Fruit fly (Drosophila melanogaster): Measurements from ENCODE around the gene Uros2.

DNA sequence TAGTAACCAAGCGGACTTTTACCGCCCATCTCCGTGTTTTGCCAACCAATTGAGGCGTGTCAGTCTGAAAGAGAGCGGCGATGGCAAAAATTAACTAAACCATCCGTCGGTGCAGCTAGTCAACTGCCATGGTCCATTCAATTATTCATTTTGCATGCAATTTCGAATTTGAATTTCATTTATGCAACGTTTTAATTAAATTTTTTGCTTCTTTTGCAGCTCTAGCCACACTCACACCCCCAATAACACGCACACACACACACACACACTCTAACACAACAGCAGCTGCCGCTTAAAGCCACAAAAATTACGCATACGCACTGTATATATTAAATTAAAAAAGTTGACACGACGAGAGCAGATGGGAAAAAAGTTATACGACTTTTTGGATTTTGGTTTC lies 19.4 kb upstream of the Uros2 start:
- no peak for TF ChIP-seq Dif (GFP tag; optimal IDR thresholded peaks at IDR 0.05; ENCODE audit: partially characterized antibody)
- no peak for TF ChIP-seq OdsH (GFP tag; optimal IDR thresholded peaks at IDR 0.05)
- TF ChIP-seq Vsx2 (GFP tag; optimal IDR thresholded peaks at IDR 0.05; ENCODE audit: partially characterized antibody): no peak
- no peak for TF ChIP-seq Abd-B (GFP tag; optimal IDR thresholded peaks at IDR 0.05)
- TF ChIP-seq dmrt93B (GFP tag; optimal IDR thresholded peaks at IDR 0.05): no peak
- no peak for TF ChIP-seq Myc (optimal IDR thresholded peaks at IDR 0.05)
- no peak for TF ChIP-seq rgr (GFP tag; optimal IDR thresholded peaks at IDR 0.05)
- TF ChIP-seq Hr83 (GFP tag; optimal IDR thresholded peaks at IDR 0.05; ENCODE audit: poor library complexity, severe bottlenecking): no peak
- TF ChIP-seq CG32264 (GFP tag; optimal IDR thresholded peaks at IDR 0.05): no peak
- TF ChIP-seq sage (GFP tag; optimal IDR thresholded peaks at IDR 0.05): no peak
- no peak for TF ChIP-seq Mio (GFP tag; optimal IDR thresholded peaks at IDR 0.05)
- TF ChIP-seq Sp1 (GFP tag; optimal IDR thresholded peaks at IDR 0.05): no peak
- TF ChIP-seq dl (GFP tag; optimal IDR thresholded peaks at IDR 0.05; ENCODE audit: insufficient read depth in 1 of 2, partially characterized antibody in 2 of 2): no peak
- TF ChIP-seq CG9705 (GFP tag; optimal IDR thresholded peaks at IDR 0.05): no peak
